Worm (Caenorhabditis elegans): ENCODE results near the gene C53A3.1.

- no peak for TF ChIP-seq egl-27 (tag; optimal IDR thresholded peaks at IDR 0.05)
- no peak for TF ChIP-seq nhr-28 (tag; optimal IDR thresholded peaks at IDR 0.05)
- TF ChIP-seq unc-62 (GFP tag; optimal IDR thresholded peaks at IDR 0.05): no peak
- TF ChIP-seq nhr-12 (tag; optimal IDR thresholded peaks at IDR 0.05): no peak
Observed at ce11 chrV:5724395-5724794, 35.6 kb downstream of the C53A3.1 start.

Measured in whole organism, L1 larva.